Fruit fly (Drosophila melanogaster) whole organism, embryonic: ENCODE data around the gene erm.

Experiments
- Abd-B ChIP-seq: fragments of 200-800 bp; sonication (Bioruptor generic); optimal IDR thresholded peaks from 2 replicates; lab custom pipeline; 2018; ENCODE audit warnings: missing biosample characterization, mild to moderate bottlenecking, missing genetic modification characterization, moderate library complexity
- Adf1 ChIP-seq: fragments of 200-800 bp; sonication (Bioruptor generic); IDR thresholded peaks from 2 replicates; pipeline ENCODE4 v1.3.6; 2022; ENCODE audit warnings: missing biosample characterization, missing genetic modification characterization
- CG12071 ChIP-seq: fragments of 200-800 bp; sonication (Bioruptor generic); optimal IDR thresholded peaks from 3 replicates; lab custom pipeline; 2018; ENCODE audit warnings: missing biosample characterization, mild to moderate bottlenecking, missing genetic modification characterization
- CG12155 ChIP-seq: fragments of 200-800 bp; sonication (Bioruptor generic); optimal IDR thresholded peaks from 3 replicates; lab custom pipeline; 2016; ENCODE audit warnings: missing biosample characterization, missing genetic modification characterization
- CG1603 ChIP-seq: fragments of 200-800 bp; sonication (Bioruptor generic); optimal IDR thresholded peaks from 2 replicates; lab custom pipeline; 2019; ENCODE audit warnings: missing biosample characterization, mild to moderate bottlenecking, missing genetic modification characterization, moderate library complexity
- CG1647 ChIP-seq: fragments of 200-800 bp; sonication (Bioruptor generic); optimal IDR thresholded peaks from 3 replicates; lab custom pipeline; 2016; ENCODE audit warnings: missing biosample characterization, missing genetic modification characterization
- CG16863 ChIP-seq: fragments of 200-800 bp; sonication (Bioruptor generic); optimal IDR thresholded peaks from 3 replicates; lab custom pipeline; 2016; ENCODE audit warnings: missing biosample characterization, missing genetic modification characterization
- CG17802 ChIP-seq: fragments of 200-800 bp; sonication (Bioruptor generic); optimal IDR thresholded peaks from 2 replicates; lab custom pipeline; 2018; ENCODE audit warnings: missing biosample characterization, mild to moderate bottlenecking, missing genetic modification characterization, moderate library complexity
- CG17829 ChIP-seq: fragments of 200-800 bp; optimal IDR thresholded peaks from 2 replicates; lab custom pipeline; 2019; ENCODE audit warnings: missing biosample characterization, mild to moderate bottlenecking, missing genetic modification characterization, moderate library complexity
- CG2199 ChIP-seq: fragments of 200-800 bp; sonication (Bioruptor generic); IDR thresholded peaks from 3 replicates; pipeline ENCODE4 v1.3.6; 2022; ENCODE audit warnings: missing biosample characterization, missing genetic modification characterization
- CG30020 ChIP-seq: fragments of 200-800 bp; optimal IDR thresholded peaks from 2 replicates; lab custom pipeline; 2019; ENCODE audit warnings: missing biosample characterization, mild to moderate bottlenecking, missing genetic modification characterization, moderate library complexity
- CG30403 ChIP-seq: fragments of 200-800 bp; sonication (Bioruptor generic); optimal IDR thresholded peaks from 3 replicates; lab custom pipeline; 2016; ENCODE audit warnings: missing biosample characterization, missing genetic modification characterization
- CG4328 ChIP-seq: fragments of 200-800 bp; sonication (Bioruptor generic); optimal IDR thresholded peaks from 3 replicates; lab custom pipeline; 2017; ENCODE audit warnings: missing biosample characterization, missing genetic modification reagents, missing genetic modification characterization
- CG4617 ChIP-seq: fragments of 200-800 bp; sonication (Bioruptor generic); optimal IDR thresholded peaks from 3 replicates; lab custom pipeline; 2016; ENCODE audit warnings: missing biosample characterization, missing genetic modification characterization, borderline replicate concordance
- CG7745 ChIP-seq: fragments of 200-800 bp; sonication (Bioruptor generic); optimal IDR thresholded peaks from 2 replicates; lab custom pipeline; 2018; ENCODE audit warnings: missing biosample characterization, mild to moderate bottlenecking, missing genetic modification characterization, moderate library complexity
- CG7786 ChIP-seq: fragments of 200-800 bp; sonication (Bioruptor generic); optimal IDR thresholded peaks from 2 replicates; lab custom pipeline; 2016; ENCODE audit warnings: missing biosample characterization, missing genetic modification characterization
- CG8924 ChIP-seq: fragments of 200-800 bp; optimal IDR thresholded peaks from 3 replicates; lab custom pipeline; 2019; ENCODE audit warnings: missing biosample characterization, mild to moderate bottlenecking, missing genetic modification characterization, moderate library complexity
- CoRest ChIP-seq: fragments of 200-800 bp; sonication (Bioruptor generic); optimal IDR thresholded peaks from 3 replicates; lab custom pipeline; 2018; ENCODE audit warnings: missing biosample characterization, mild to moderate bottlenecking, missing genetic modification characterization, moderate library complexity
- D ChIP-seq, 2 experiments: fragments of 200-800 bp in 1 of 2; fragments of >200 bp in 1 of 2; sonication (Bioruptor generic) in 1 of 2; optimal IDR thresholded peaks; 2 replicates in 1 of 2; 3 replicates in 1 of 2; lab custom pipeline; 2017; ENCODE audit warnings: mild to moderate bottlenecking in 1 of 2, missing biosample characterization in 1 of 2, missing genetic modification characterization in 1 of 2, missing genetic modification reagents in 1 of 2
- Dll ChIP-seq: fragments of 200-800 bp; sonication (Bioruptor generic); IDR thresholded peaks from 4 replicates; pipeline ENCODE4 v1.3.6; 2022; ENCODE audit warnings: missing biosample characterization, missing genetic modification characterization; ENCODE audit not compliant: partially characterized antibody
- Doc3 ChIP-seq: fragments of 200-800 bp; sonication (Bioruptor generic); IDR thresholded peaks from 3 replicates; pipeline ENCODE4 v1.3.6; 2022; ENCODE audit warnings: missing biosample characterization, missing genetic modification characterization; ENCODE audit not compliant: partially characterized antibody
- E2f2 ChIP-seq: fragments of 200-800 bp; sonication (Bioruptor generic); IDR thresholded peaks from 2 replicates; pipeline ENCODE4 v1.3.6; 2022; ENCODE audit warnings: missing biosample characterization, missing genetic modification characterization
- HmgZ ChIP-seq: fragments of 200-800 bp; sonication (Bioruptor generic); optimal IDR thresholded peaks from 2 replicates; lab custom pipeline; 2018; ENCODE audit warnings: missing biosample characterization, mild to moderate bottlenecking, missing genetic modification characterization
- Med ChIP-seq: fragments of 200-800 bp; sonication (Bioruptor generic); peaks from one replicate; lab custom pipeline; 2016; ENCODE audit warnings: missing biosample characterization, missing genetic modification characterization, mild to moderate bottlenecking, inconsistent platforms, moderate library complexity
- Side ChIP-seq: fragments of 200-800 bp; sonication (Bioruptor generic); optimal IDR thresholded peaks from 2 replicates; lab custom pipeline; 2016; ENCODE audit warnings: missing biosample characterization, missing genetic modification characterization
- Six4 ChIP-seq: fragments of 200-800 bp; sonication (Bioruptor generic); optimal IDR thresholded peaks from 2 replicates; lab custom pipeline; 2016; ENCODE audit warnings: missing biosample characterization, missing genetic modification characterization
- Taf1 ChIP-seq: fragments of 200-800 bp; sonication (Bioruptor generic); IDR thresholded peaks from 2 replicates; pipeline ENCODE4 v1.3.6; 2022; ENCODE audit warnings: missing biosample characterization, missing genetic modification characterization
- Usf ChIP-seq: fragments of 200-800 bp; sonication (Bioruptor generic); optimal IDR thresholded peaks from 2 replicates; lab custom pipeline; 2017; ENCODE audit warnings: missing genotype, missing biosample characterization, missing genetic modification characterization
- Xbp1 ChIP-seq: fragments of 200-800 bp; sonication (Bioruptor generic); optimal IDR thresholded peaks from 3 replicates; lab custom pipeline; 2016; ENCODE audit warnings: missing biosample characterization, mild to moderate bottlenecking, missing genetic modification characterization
- YL-1 ChIP-seq: fragments of 200-800 bp; sonication (Bioruptor generic); optimal IDR thresholded peaks from 3 replicates; lab custom pipeline; 2017; ENCODE audit warnings: missing biosample characterization, mild to moderate bottlenecking, missing genetic modification characterization
- amos ChIP-seq: fragments of 200-800 bp; sonication (Bioruptor generic); IDR thresholded peaks from 2 replicates; pipeline ENCODE4 v1.3.6; 2022; ENCODE audit warnings: missing biosample characterization, missing genetic modification characterization; ENCODE audit not compliant: partially characterized antibody
- bowl ChIP-seq: fragments of 200-800 bp; sonication (Bioruptor generic); IDR thresholded peaks from 2 replicates; pipeline ENCODE4 v1.3.6; 2022; ENCODE audit warnings: missing biosample characterization, missing genetic modification characterization
- ci ChIP-seq: fragments of 200-800 bp; sonication (Bioruptor generic); IDR thresholded peaks from 3 replicates; pipeline ENCODE4 v1.3.6; 2022; ENCODE audit warnings: missing biosample characterization, missing genetic modification characterization
- gfzf ChIP-seq: fragments of 200-800 bp; sonication (Bioruptor generic); optimal IDR thresholded peaks from 2 replicates; lab custom pipeline; 2016; ENCODE audit warnings: missing biosample characterization, mild to moderate bottlenecking, missing genetic modification characterization, moderate library complexity
- gro ChIP-seq: fragments of 200-800 bp; sonication (Bioruptor generic); optimal IDR thresholded peaks from 2 replicates; lab custom pipeline; 2016; ENCODE audit warnings: missing biosample characterization, missing genetic modification characterization
- hb ChIP-seq: fragments of 200-800 bp; sonication (Bioruptor generic); IDR thresholded peaks from 3 replicates; pipeline ENCODE4 v1.3.6; 2022; ENCODE audit warnings: missing biosample characterization, missing genetic modification characterization; ENCODE audit not compliant: partially characterized antibody
- hbn ChIP-seq: fragments of 200-800 bp; sonication (Bioruptor generic); IDR thresholded peaks from 2 replicates; pipeline ENCODE4 v1.3.6; 2022; ENCODE audit warnings: missing biosample characterization, missing genetic modification characterization; ENCODE audit not compliant: partially characterized antibody
- insv ChIP-seq, 2 experiments: fragments of 200-800 bp; sonication (Bioruptor generic); optimal IDR thresholded peaks; 3 replicates each; lab custom pipeline; 2016 to 2018; ENCODE audit warnings: missing biosample characterization in 2 of 2, missing genetic modification characterization in 2 of 2
- lab ChIP-seq: fragments of 200-800 bp; sonication (Bioruptor generic); optimal IDR thresholded peaks from 3 replicates; lab custom pipeline; 2017; ENCODE audit warnings: missing biosample characterization, missing genetic modification characterization, mild to moderate bottlenecking, moderate library complexity, missing genetic modification reagents
- lmd ChIP-seq: fragments of 200-800 bp; sonication (Bioruptor generic); IDR thresholded peaks from 2 replicates; pipeline ENCODE4 v1.3.6; 2022; ENCODE audit warnings: missing biosample characterization, missing genetic modification characterization
- mirr ChIP-seq: fragments of 200-800 bp; sonication (Bioruptor generic); optimal IDR thresholded peaks from 3 replicates; lab custom pipeline; 2018; ENCODE audit warnings: missing biosample characterization, mild to moderate bottlenecking, missing genetic modification characterization
- p53 ChIP-seq: fragments of 200-800 bp; sonication (Bioruptor generic); optimal IDR thresholded peaks from 2 replicates; lab custom pipeline; 2016; ENCODE audit warnings: missing biosample characterization, missing genetic modification characterization
- pfk ChIP-seq: fragments of 200-800 bp; sonication (Bioruptor generic); optimal IDR thresholded peaks from 2 replicates; lab custom pipeline; 2018; ENCODE audit warnings: missing biosample characterization, mild to moderate bottlenecking, missing genetic modification characterization, moderate library complexity
- so ChIP-seq: fragments of 200-800 bp; sonication (Bioruptor generic); IDR thresholded peaks from 3 replicates; pipeline ENCODE4 v1.3.6; 2022; ENCODE audit warnings: missing biosample characterization, missing genetic modification characterization
- sug ChIP-seq: fragments of 200-800 bp; optimal IDR thresholded peaks from 2 replicates; lab custom pipeline; 2019; ENCODE audit warnings: missing biosample characterization, mild to moderate bottlenecking, missing genetic modification characterization, moderate library complexity
- trem ChIP-seq: fragments of 200-800 bp; optimal IDR thresholded peaks from 3 replicates; lab custom pipeline; 2019; ENCODE audit warnings: missing biosample characterization, mild to moderate bottlenecking, missing genetic modification characterization, moderate library complexity
- vnd ChIP-seq: fragments of 200-800 bp; sonication (Bioruptor generic); IDR thresholded peaks from 3 replicates; pipeline ENCODE4 v1.3.6; 2022; ENCODE audit warnings: missing biosample characterization, missing genetic modification characterization; ENCODE audit not compliant: partially characterized antibody
- vvl ChIP-seq: fragments of 200-800 bp; sonication (Bioruptor generic); IDR thresholded peaks from 2 replicates; pipeline ENCODE4 v1.3.6; 2022; ENCODE audit warnings: missing biosample characterization, missing genetic modification characterization

erm gene

DNA sequence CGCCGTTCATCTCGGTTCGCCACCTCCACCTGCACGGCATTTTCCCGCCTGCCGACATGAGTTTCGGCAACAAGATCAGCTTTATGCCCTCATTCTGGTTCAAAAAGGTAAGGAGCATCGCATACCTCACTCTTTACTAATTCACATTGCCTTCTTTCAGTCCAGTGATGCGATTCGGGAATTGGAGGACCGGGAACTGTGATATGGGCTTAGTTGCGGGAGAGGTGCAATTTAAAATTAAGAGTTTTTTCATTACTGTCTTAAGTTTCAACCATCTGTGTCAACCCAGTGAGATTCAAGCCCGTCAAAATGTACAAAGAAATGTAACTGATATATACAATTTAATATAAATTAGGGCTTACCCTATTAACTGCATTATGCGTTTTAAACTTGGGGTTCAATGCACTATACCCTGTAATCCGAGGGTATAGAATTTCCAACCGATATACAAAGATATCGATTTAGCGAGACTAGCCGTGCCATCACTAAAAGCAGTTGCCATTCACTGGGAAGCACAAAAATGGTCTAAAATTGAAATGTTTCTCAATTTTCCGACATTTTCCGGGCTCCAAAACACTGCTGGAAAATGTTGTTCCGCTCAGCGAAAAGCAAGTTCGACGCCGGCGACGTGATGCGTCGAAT, 11.7 kb upstream of the erm start, which contains the start of gene CG7289 (continued):
- TF ChIP-seq CG17802 (no peak), CG8924 (tag; lab: Kevin White, UChicago) (no peak), pfk (GFP tag; lab: Kevin White, UChicago) (no peak), Adf1 (GFP tag; lab: Robert Waterston, UW) (no peak), bowl (GFP tag; lab: Robert Waterston, UW) (no peak), Dll (peak; percentile 61), CG17829 (peak; percentile 18), gfzf (GFP tag; lab: Kevin White, UChicago) (peak; percentile 12), hb (GFP tag; lab: Robert Waterston, UW) (peak; percentile 54; the same call in 1 of the 3 replicates), gro (GFP tag; lab: Kevin White, UChicago) (peak; percentile 10), trem (tag; lab: Kevin White, UChicago) (peak; percentile 4), vnd (peak; percentile 11; the same call in 1 of the 3 replicates), D (optimal IDR thresholded peaks at IDR 0.05; lab: Kevin White, UChicago) (no peak), D (GFP tag; optimal IDR thresholded peaks at IDR 0.05; lab: Kevin White, UChicago) (no peak), lmd (GFP tag; lab: Robert Waterston, UW) (no peak), amos (GFP tag; lab: Robert Waterston, UW) (peak; percentile 64), CG16863 (no peak), Taf1 (GFP tag; lab: Robert Waterston, UW) (no peak), YL-1 (GFP tag; lab: Kevin White, UChicago) (peak; percentile 49), sug (tag; lab: Kevin White, UChicago) (peak; percentile 17), mirr (GFP tag; lab: Kevin White, UChicago) (no peak), CG30020 (tag; lab: Kevin White, UChicago) (no peak), CG7786 (GFP tag; lab: Kevin White, UChicago) (peak; percentile 20), Side (no peak), Med (peak; percentile 42), Abd-B (no peak), CG1603 (peak; percentile 25), E2f2 (GFP tag; lab: Robert Waterston, UW) (peak; percentile 42; the same call in 1 of the 2 replicates), lab (GFP tag; lab: Kevin White, UChicago) (no peak), hbn (GFP tag; lab: Robert Waterston, UW) (peak; percentile 38; the same call in 1 of the 2 replicates), CG4328 (GFP tag; lab: Kevin White, UChicago) (no peak), CG1647 (GFP tag; lab: Kevin White, UChicago) (no peak), insv (GFP tag; optimal IDR thresholded peaks at IDR 0.05; lab: Kevin White, UChicago) (no peak), Usf (GFP tag; lab: Kevin White, UChicago) (no peak), CG12155 (peak; percentile 5), Six4 (no peak), p53 (no peak), HmgZ (tag; lab: Kevin White, UChicago) (peak; percentile 22), CG4617 (GFP tag; lab: Kevin White, UChicago) (peak; percentile 94), CG2199 (GFP tag; lab: Robert Waterston, UW) (no peak), CG12071 (GFP tag; lab: Kevin White, UChicago) (no peak), Xbp1 (GFP tag; lab: Kevin White, UChicago) (peak; percentile 25), Doc3 (GFP tag; lab: Robert Waterston, UW) (peak; percentile 48), CG30403 (peak; percentile 6), CoRest (tag; lab: Kevin White, UChicago) (peak; percentile 15), ci (GFP tag; lab: Robert Waterston, UW) (0 out of 3 replicates have a peak, but pooled peaks have one; percentile 9), vvl (no peak), so (GFP tag; lab: Robert Waterston, UW) (peak; percentile 8; the same call in 1 of the 3 replicates), CG7745 (tag; lab: Kevin White, UChicago) (no peak)
